Fruit fly (Drosophila melanogaster) whole organism, embryonic: ENCODE results near the gene mRRF1.

Source experiments
- Asciz ChIP-seq: fragments of 200-800 bp; sonication (Bioruptor generic); optimal IDR thresholded peaks from 2 replicates; lab custom pipeline; 2017; ENCODE audit warnings: missing biosample characterization, mild to moderate bottlenecking, missing genetic modification characterization, missing genetic modification reagents
- CG10321 ChIP-seq: fragments of 200-800 bp; sonication (Bioruptor generic); IDR thresholded peaks from 2 replicates; pipeline ENCODE4 v1.3.6; 2022; ENCODE audit warnings: missing biosample characterization, missing genetic modification characterization
- CG10565 ChIP-seq: fragments of 200-800 bp; sonication (Bioruptor generic); optimal IDR thresholded peaks from 3 replicates; lab custom pipeline; 2016; ENCODE audit warnings: missing biosample characterization, mild to moderate bottlenecking, missing genetic modification characterization
- CG12659 ChIP-seq: fragments of 200-800 bp; sonication (Bioruptor generic); optimal IDR thresholded peaks from 3 replicates; lab custom pipeline; 2017; ENCODE audit warnings: mild to moderate bottlenecking, missing biosample characterization, missing genetic modification reagents, missing genetic modification characterization
- CG13296 ChIP-seq: fragments of 200-800 bp; sonication (Bioruptor generic); optimal IDR thresholded peaks from 3 replicates; lab custom pipeline; 2018; ENCODE audit warnings: missing biosample characterization, mild to moderate bottlenecking, missing genetic modification characterization
- CG13894 ChIP-seq: fragments of 200-800 bp; sonication (Bioruptor generic); optimal IDR thresholded peaks from 3 replicates; lab custom pipeline; 2018; ENCODE audit warnings: missing biosample characterization, mild to moderate bottlenecking, missing genetic modification characterization, moderate library complexity
- CG1647 ChIP-seq: fragments of 200-800 bp; sonication (Bioruptor generic); optimal IDR thresholded peaks from 3 replicates; lab custom pipeline; 2016; ENCODE audit warnings: missing biosample characterization, missing genetic modification characterization
- CG2712 ChIP-seq: fragments of 200-800 bp; optimal IDR thresholded peaks from 3 replicates; lab custom pipeline; 2019; ENCODE audit warnings: missing biosample characterization, mild to moderate bottlenecking, missing genetic modification characterization, moderate library complexity
- CG31441 ChIP-seq: fragments of 200-800 bp; sonication (Bioruptor generic); IDR thresholded peaks from 2 replicates; pipeline ENCODE4 v1.3.6; 2022; ENCODE audit warnings: missing biosample characterization, missing genetic modification characterization
- CG3163 ChIP-seq: fragments of 200-800 bp; sonication (Bioruptor generic); optimal IDR thresholded peaks from 3 replicates; lab custom pipeline; 2016; ENCODE audit warnings: missing biosample characterization, missing genetic modification characterization
- CG32532 ChIP-seq: fragments of 200-800 bp; sonication (Bioruptor generic); IDR thresholded peaks from 2 replicates; pipeline ENCODE4 v1.3.6; 2022; ENCODE audit warnings: missing biosample characterization, missing genetic modification characterization
- CG6813 ChIP-seq: fragments of 200-800 bp; sonication (Bioruptor generic); optimal IDR thresholded peaks from 2 replicates; lab custom pipeline; 2017; ENCODE audit warnings: missing biosample characterization, missing genetic modification characterization, mild to moderate bottlenecking, moderate library complexity, missing genetic modification reagents
- CG8290 ChIP-seq, 3 experiments: fragments of 200-800 bp; sonication (Bioruptor generic); optimal IDR thresholded peaks; 2 replicates each; lab custom pipeline; 2016 to 2019; ENCODE audit warnings: missing biosample characterization in 3 of 3, missing genetic modification characterization in 3 of 3, mild to moderate bottlenecking in 2 of 3, moderate library complexity in 1 of 3
- CG8359 ChIP-seq: fragments of 200-800 bp; sonication (Bioruptor generic); optimal IDR thresholded peaks from 2 replicates; lab custom pipeline; 2017; ENCODE audit warnings: missing biosample characterization, mild to moderate bottlenecking, missing genetic modification characterization, borderline replicate concordance
- CG8388 ChIP-seq: fragments of 200-800 bp; sonication (Bioruptor generic); optimal IDR thresholded peaks from 2 replicates; lab custom pipeline; 2019; ENCODE audit warnings: missing biosample characterization, mild to moderate bottlenecking, missing genetic modification characterization, moderate library complexity
- CG9437 ChIP-seq: fragments of 200-800 bp; sonication (Bioruptor generic); optimal IDR thresholded peaks from 2 replicates; lab custom pipeline; 2018; ENCODE audit warnings: missing biosample characterization, mild to moderate bottlenecking, missing genetic modification characterization
- CG9817 ChIP-seq: fragments of 200-800 bp; sonication (Bioruptor generic); optimal IDR thresholded peaks from 2 replicates; lab custom pipeline; 2018; ENCODE audit warnings: missing biosample characterization, mild to moderate bottlenecking, missing genetic modification characterization, moderate library complexity
- CG9932 ChIP-seq: fragments of 200-800 bp; sonication (Bioruptor generic); IDR thresholded peaks from 2 replicates; pipeline ENCODE4 v1.3.6; 2022; ENCODE audit warnings: missing biosample characterization, missing genetic modification characterization
- CHES-1-like ChIP-seq: fragments of 200-800 bp; sonication (Bioruptor generic); optimal IDR thresholded peaks from 2 replicates; lab custom pipeline; 2016; ENCODE audit warnings: missing biosample characterization, missing genetic modification characterization
- E2f2 ChIP-seq: fragments of 200-800 bp; sonication (Bioruptor generic); IDR thresholded peaks from 2 replicates; pipeline ENCODE4 v1.3.6; 2022; ENCODE audit warnings: missing biosample characterization, missing genetic modification characterization
- Fer1 ChIP-seq: fragments of 200-800 bp; sonication (Bioruptor generic); optimal IDR thresholded peaks from 2 replicates; lab custom pipeline; 2017; ENCODE audit warnings: missing biosample characterization, mild to moderate bottlenecking, missing genetic modification characterization
- HLH54F ChIP-seq: fragments of 200-800 bp; sonication (Bioruptor generic); optimal IDR thresholded peaks from 3 replicates; lab custom pipeline; 2016; ENCODE audit warnings: missing biosample characterization, missing genetic modification characterization
- HmgD ChIP-seq: fragments of 200-800 bp; sonication (Bioruptor generic); optimal IDR thresholded peaks from 3 replicates; lab custom pipeline; 2016; ENCODE audit warnings: missing biosample characterization, missing genetic modification characterization
- Hr51 ChIP-seq, 2 experiments: fragments of 200-800 bp; sonication (Bioruptor generic); optimal IDR thresholded peaks; 2 replicates in 1 of 2; 3 replicates in 1 of 2; lab custom pipeline; 2016 to 2018; ENCODE audit warnings: missing biosample characterization in 2 of 2, missing genetic modification characterization in 2 of 2, mild to moderate bottlenecking in 1 of 2, moderate library complexity in 1 of 2
- Meics ChIP-seq: fragments of 200-800 bp; sonication (Bioruptor generic); optimal IDR thresholded peaks from 2 replicates; lab custom pipeline; 2017; ENCODE audit warnings: missing biosample characterization, mild to moderate bottlenecking, missing genetic modification characterization
- NFAT ChIP-seq: fragments of 200-800 bp; sonication (Bioruptor generic); IDR thresholded peaks from 2 replicates; pipeline ENCODE4 v1.3.6; 2022; ENCODE audit warnings: missing biosample characterization, missing genetic modification characterization
- Nf-YB ChIP-seq: fragments of 200-800 bp; sonication (Bioruptor generic); optimal IDR thresholded peaks from 3 replicates; lab custom pipeline; 2019; ENCODE audit warnings: missing biosample characterization, mild to moderate bottlenecking, missing genetic modification characterization, moderate library complexity
- NfI ChIP-seq: fragments of 200-800 bp; sonication (Bioruptor generic); optimal IDR thresholded peaks from 3 replicates; lab custom pipeline; 2018; ENCODE audit warnings: missing biosample characterization, mild to moderate bottlenecking, missing genetic modification characterization, moderate library complexity
- Optix ChIP-seq: fragments of 200-800 bp; sonication (Bioruptor generic); IDR thresholded peaks from 3 replicates; pipeline ENCODE4 v1.3.6; 2022; ENCODE audit warnings: missing biosample characterization, missing genetic modification characterization
- Taf1 ChIP-seq: fragments of 200-800 bp; sonication (Bioruptor generic); IDR thresholded peaks from 2 replicates; pipeline ENCODE4 v1.3.6; 2022; ENCODE audit warnings: missing biosample characterization, missing genetic modification characterization
- YL-1 ChIP-seq: fragments of 200-800 bp; sonication (Bioruptor generic); optimal IDR thresholded peaks from 3 replicates; lab custom pipeline; 2017; ENCODE audit warnings: missing biosample characterization, mild to moderate bottlenecking, missing genetic modification characterization
- abd-A ChIP-seq: fragments of 200-800 bp; sonication (Bioruptor generic); optimal IDR thresholded peaks from 3 replicates; lab custom pipeline; 2019; ENCODE audit warnings: missing biosample characterization, mild to moderate bottlenecking, missing genetic modification characterization, moderate library complexity
- cato ChIP-seq: fragments of 200-800 bp; sonication (Bioruptor generic); optimal IDR thresholded peaks from 2 replicates; lab custom pipeline; 2016; ENCODE audit warnings: missing biosample characterization, missing genetic modification characterization, borderline replicate concordance
- caup ChIP-seq: fragments of 200-800 bp; sonication (Bioruptor generic); optimal IDR thresholded peaks from 3 replicates; lab custom pipeline; 2017; ENCODE audit warnings: missing biosample characterization, mild to moderate bottlenecking, missing genetic modification characterization, moderate library complexity; ENCODE audit not compliant: severe bottlenecking
- chinmo ChIP-seq: fragments of 200-800 bp; sonication (Bioruptor generic); IDR thresholded peaks from 4 replicates; pipeline ENCODE4 v1.3.6; 2022; ENCODE audit warnings: missing biosample characterization, missing genetic modification characterization; ENCODE audit not compliant: partially characterized antibody
- disco-r ChIP-seq: fragments of 200-800 bp; sonication (Bioruptor generic); optimal IDR thresholded peaks from 2 replicates; lab custom pipeline; 2016; ENCODE audit warnings: missing biosample characterization, missing genetic modification characterization
- dmrt99B ChIP-seq: fragments of 200-800 bp; sonication (Bioruptor generic); optimal IDR thresholded peaks from 2 replicates; lab custom pipeline; 2018; ENCODE audit warnings: missing biosample characterization, mild to moderate bottlenecking, missing genetic modification characterization, moderate library complexity
- grn ChIP-seq: fragments of 200-800 bp; sonication (Bioruptor generic); optimal IDR thresholded peaks from 3 replicates; lab custom pipeline; 2017; ENCODE audit warnings: missing biosample characterization, missing genetic modification characterization
- her ChIP-seq: fragments of 200-800 bp; sonication (Bioruptor generic); optimal IDR thresholded peaks from 2 replicates; lab custom pipeline; 2016; ENCODE audit warnings: missing biosample characterization, missing genetic modification characterization
- hkb ChIP-seq, 2 experiments: fragments of 200-800 bp in 1 of 2; fragments of >200 bp in 1 of 2; sonication (Bioruptor generic) in 1 of 2; IDR thresholded peaks in 1 of 2; optimal IDR thresholded peaks in 1 of 2; 2 replicates each; pipeline versions ENCODE4 v1.3.6 to Lab custom; 2017 to 2022; ENCODE audit warnings: missing biosample characterization in 1 of 2, missing genetic modification characterization in 1 of 2
- lola ChIP-seq, 3 experiments: fragments of >200 bp in 2 of 3; fragments of 200-800 bp in 1 of 3; sonication (Bioruptor generic) in 1 of 3; optimal IDR thresholded peaks; 2 replicates each; lab custom pipeline; 2017 to 2019; ENCODE audit warnings: missing biosample characterization in 3 of 3, missing genetic modification characterization in 3 of 3, mild to moderate bottlenecking in 1 of 3, moderate library complexity in 1 of 3
- mirr ChIP-seq: fragments of 200-800 bp; sonication (Bioruptor generic); optimal IDR thresholded peaks from 3 replicates; lab custom pipeline; 2018; ENCODE audit warnings: missing biosample characterization, mild to moderate bottlenecking, missing genetic modification characterization
- mld ChIP-seq: fragments of 200-800 bp; sonication (Bioruptor generic); IDR thresholded peaks from 3 replicates; pipeline ENCODE4 v1.3.6; 2022; ENCODE audit warnings: missing biosample characterization, missing genetic modification characterization; ENCODE audit not compliant: partially characterized antibody
- pho ChIP-seq: fragments of 200-800 bp; sonication (Bioruptor generic); optimal IDR thresholded peaks from 2 replicates; lab custom pipeline; 2016; ENCODE audit warnings: missing biosample characterization, missing genetic modification characterization
- ranshi ChIP-seq: fragments of 200-800 bp; sonication (Bioruptor generic); IDR thresholded peaks from 2 replicates; pipeline ENCODE4 v1.3.6; 2022; ENCODE audit warnings: missing biosample characterization, missing genetic modification characterization
- sisA ChIP-seq: fragments of 200-800 bp; sonication (Bioruptor generic); IDR thresholded peaks from 2 replicates; pipeline ENCODE4 v1.3.6; 2022; ENCODE audit warnings: missing biosample characterization, missing genetic modification characterization
- ttk ChIP-seq: fragments of 200-800 bp; sonication (Bioruptor generic); IDR thresholded peaks from 2 replicates; pipeline ENCODE4 v2.1.2; 2022; ENCODE audit warnings: missing biosample characterization, missing genetic modification characterization
- usp ChIP-seq: fragments of >200 bp; optimal IDR thresholded peaks from 2 replicates; lab custom pipeline; 2017; ENCODE audit warnings: missing biosample characterization, missing genetic modification characterization

mRRF1 gene

dm6 chr3L:9349314-9349733 is 14.8 kb upstream of the mRRF1 start, which contains the start of gene PGRP-LF (continued):
- TF ChIP-seq cato, result no peak
- TF ChIP-seq NfI (GFP tag; lab: Kevin White, UChicago), result peak; percentile 6
- TF ChIP-seq HLH54F, result peak; percentile 6
- TF ChIP-seq mld (GFP tag; lab: Robert Waterston, UW), result no peak
- peak; percentile 89; the same call in 3 of the 4 replicates for TF ChIP-seq chinmo (GFP tag; lab: Robert Waterston, UW)
- no peak for TF ChIP-seq CG10565
- TF ChIP-seq CG10321 (GFP tag; lab: Robert Waterston, UW), result no peak
- peak in 1 of 2 experiments; percentile 1 for TF ChIP-seq Hr51 (GFP tag; optimal IDR thresholded peaks at IDR 0.05; lab: Kevin White, UChicago)
- peak; percentile 16 for TF ChIP-seq CG12659 (GFP tag; lab: Kevin White, UChicago)
- 0 out of 2 replicates have a peak, but pooled peaks have one; percentile 5 for TF ChIP-seq Taf1
- no peak for TF ChIP-seq CG9437
- no peak for TF ChIP-seq HmgD (GFP tag; lab: Kevin White, UChicago)
- no peak for TF ChIP-seq usp (GFP tag; lab: Kevin White, UChicago)
- TF ChIP-seq caup (GFP tag; lab: Kevin White, UChicago), result peak; percentile 24
- no peak for TF ChIP-seq Optix (GFP tag; lab: Robert Waterston, UW)
- TF ChIP-seq Nf-YB (GFP tag; lab: Kevin White, UChicago), result peak; percentile 58
- TF ChIP-seq YL-1 (GFP tag; lab: Kevin White, UChicago), result peak; percentile 10
- 0 out of 2 replicates have a peak, but pooled peaks have one; percentile 42 for TF ChIP-seq CG32532 (GFP tag; lab: Robert Waterston, UW)
- peak; percentile 22 for TF ChIP-seq CHES-1-like
- TF ChIP-seq CG9817 (tag; lab: Kevin White, UChicago), result no peak
- TF ChIP-seq CG13894 (tag; lab: Kevin White, UChicago), result peak; percentile 82
- TF ChIP-seq CG3163 (GFP tag; lab: Kevin White, UChicago), result peak; percentile 5
- peak; percentile 52 for TF ChIP-seq Fer1 (GFP tag; lab: Kevin White, UChicago)
- TF ChIP-seq hkb (optimal IDR thresholded peaks at IDR 0.05; lab: Kevin White, UChicago), result no peak
- 0 out of 2 replicates have a peak, but pooled peaks have one; percentile 29 for TF ChIP-seq hkb (GFP tag; IDR thresholded peaks at IDR 0.05; lab: Robert Waterston, UW)
- no peak for TF ChIP-seq CG8359 (GFP tag; lab: Kevin White, UChicago)
- peak; percentile 29 for TF ChIP-seq CG13296
- TF ChIP-seq grn (GFP tag; lab: Kevin White, UChicago), result peak; percentile 38
- TF ChIP-seq CG6813, result peak; percentile 5
- peak; percentile 21 for TF ChIP-seq dmrt99B (tag; lab: Kevin White, UChicago)
- TF ChIP-seq CG8388, result no peak
- TF ChIP-seq ranshi, result no peak
- no peak for TF ChIP-seq CG31441
- TF ChIP-seq CG1647 (GFP tag; lab: Kevin White, UChicago), result no peak
- no peak for TF ChIP-seq lola (GFP tag; optimal IDR thresholded peaks at IDR 0.05; lab: Kevin White, UChicago)
- TF ChIP-seq pho, result peak; percentile 5
- TF ChIP-seq disco-r, result no peak
- TF ChIP-seq E2f2, result no peak; the same call in 1 of the 2 replicates
- TF ChIP-seq sisA (GFP tag; lab: Robert Waterston, UW), result no peak
- no peak for TF ChIP-seq CG2712 (tag; lab: Kevin White, UChicago)
- peak; percentile 5 for TF ChIP-seq mirr (GFP tag; lab: Kevin White, UChicago)
- peak; percentile 21; the same call in 1 of the 2 replicates for TF ChIP-seq NFAT (GFP tag; lab: Robert Waterston, UW)
- TF ChIP-seq ttk (GFP tag; lab: Robert Waterston, UW), result no peak
- TF ChIP-seq abd-A (tag; lab: Kevin White, UChicago), result peak; percentile 72
- no peak for TF ChIP-seq her (GFP tag; lab: Kevin White, UChicago)
- TF ChIP-seq CG8290 (GFP tag; optimal IDR thresholded peaks at IDR 0.05; lab: Kevin White, UChicago), result no peak
- TF ChIP-seq CG8290 (tag; optimal IDR thresholded peaks at IDR 0.05; lab: Kevin White, UChicago), result peak in 1 of 2 experiments; percentile 46
- peak; percentile 11 for TF ChIP-seq Meics (GFP tag; lab: Kevin White, UChicago)
- TF ChIP-seq CG9932 (GFP tag; lab: Robert Waterston, UW), result peak; percentile 48; the same call in 1 of the 2 replicates
- no peak for TF ChIP-seq Asciz (GFP tag; lab: Kevin White, UChicago)
